Fruit fly (Drosophila melanogaster) whole organism, embryonic: ENCODE results near the gene CG31798.

Experiments
- CG1024 ChIP-seq: fragments of 200-800 bp; sonication (Bioruptor generic); IDR thresholded peaks from 2 replicates; pipeline ENCODE4 v1.3.6; 2022; ENCODE audit warnings: missing biosample characterization, missing genetic modification characterization
- CG10543 ChIP-seq: fragments of 200-800 bp; sonication (Bioruptor generic); optimal IDR thresholded peaks from 3 replicates; lab custom pipeline; 2017; ENCODE audit warnings: missing biosample characterization, mild to moderate bottlenecking, missing genetic modification characterization, moderate library complexity
- CG10654 ChIP-seq: fragments of 200-800 bp; sonication (Bioruptor generic); optimal IDR thresholded peaks from 2 replicates; lab custom pipeline; 2016; ENCODE audit warnings: missing biosample characterization, missing genetic modification characterization
- CG11456 ChIP-seq: fragments of 200-800 bp; sonication (Bioruptor generic); IDR thresholded peaks from 3 replicates; pipeline ENCODE4 v1.3.6; 2022; ENCODE audit warnings: missing biosample characterization, missing genetic modification characterization
- CG11696 ChIP-seq: fragments of 200-800 bp; sonication (Bioruptor generic); IDR thresholded peaks from 2 replicates; pipeline ENCODE4 v1.3.6; 2022; ENCODE audit warnings: missing biosample characterization, missing genetic modification characterization
- CG12391 ChIP-seq: fragments of 200-800 bp; sonication (Bioruptor generic); optimal IDR thresholded peaks from 3 replicates; lab custom pipeline; 2018; ENCODE audit warnings: missing biosample characterization, mild to moderate bottlenecking, missing genetic modification characterization, moderate library complexity
- CG12659 ChIP-seq: fragments of 200-800 bp; sonication (Bioruptor generic); optimal IDR thresholded peaks from 3 replicates; lab custom pipeline; 2017; ENCODE audit warnings: mild to moderate bottlenecking, missing biosample characterization, missing genetic modification reagents, missing genetic modification characterization
- CG13424 ChIP-seq: fragments of 200-800 bp; sonication (Bioruptor generic); optimal IDR thresholded peaks from 2 replicates; lab custom pipeline; 2019; ENCODE audit warnings: missing biosample characterization, mild to moderate bottlenecking, missing genetic modification characterization, moderate library complexity
- CG14441 ChIP-seq: fragments of 200-800 bp; sonication (Bioruptor generic); IDR thresholded peaks from 2 replicates; pipeline ENCODE4 v1.3.6; 2022; ENCODE audit warnings: missing biosample characterization, missing genetic modification characterization
- CG1647 ChIP-seq: fragments of 200-800 bp; sonication (Bioruptor generic); optimal IDR thresholded peaks from 3 replicates; lab custom pipeline; 2016; ENCODE audit warnings: missing biosample characterization, missing genetic modification characterization
- CG18599 ChIP-seq: fragments of 200-800 bp; sonication (Bioruptor generic); optimal IDR thresholded peaks from 3 replicates; lab custom pipeline; 2017; ENCODE audit warnings: missing biosample characterization, missing genetic modification characterization, mild to moderate bottlenecking, moderate library complexity, missing genetic modification reagents
- CG18764 ChIP-seq: fragments of 200-800 bp; sonication (Bioruptor generic); optimal IDR thresholded peaks from 3 replicates; lab custom pipeline; 2016; ENCODE audit warnings: missing biosample characterization, missing genetic modification characterization
- CG2678 ChIP-seq: fragments of 200-800 bp; sonication (Bioruptor generic); optimal IDR thresholded peaks from 3 replicates; lab custom pipeline; 2019; ENCODE audit warnings: missing biosample characterization, mild to moderate bottlenecking, missing genetic modification characterization, moderate library complexity
- CG2712 ChIP-seq: fragments of 200-800 bp; optimal IDR thresholded peaks from 3 replicates; lab custom pipeline; 2019; ENCODE audit warnings: missing biosample characterization, mild to moderate bottlenecking, missing genetic modification characterization, moderate library complexity
- CG30403 ChIP-seq: fragments of 200-800 bp; sonication (Bioruptor generic); optimal IDR thresholded peaks from 3 replicates; lab custom pipeline; 2016; ENCODE audit warnings: missing biosample characterization, missing genetic modification characterization
- CG31441 ChIP-seq: fragments of 200-800 bp; sonication (Bioruptor generic); IDR thresholded peaks from 2 replicates; pipeline ENCODE4 v1.3.6; 2022; ENCODE audit warnings: missing biosample characterization, missing genetic modification characterization
- CG3281 ChIP-seq: fragments of 200-800 bp; sonication (Bioruptor generic); optimal IDR thresholded peaks from 3 replicates; lab custom pipeline; 2017; ENCODE audit warnings: missing biosample characterization, mild to moderate bottlenecking, missing genetic modification characterization
- CG42726 ChIP-seq: fragments of 200-800 bp; sonication (Bioruptor generic); IDR thresholded peaks from 2 replicates; pipeline ENCODE4 v1.3.6; 2022; ENCODE audit warnings: missing biosample characterization, missing genetic modification characterization; ENCODE audit not compliant: partially characterized antibody
- CG5180 ChIP-seq: fragments of 200-800 bp; sonication (Bioruptor generic); optimal IDR thresholded peaks from 3 replicates; lab custom pipeline; 2017; ENCODE audit warnings: missing biosample characterization, missing genetic modification characterization, mild to moderate bottlenecking, moderate library complexity, missing genetic modification reagents
- CG9727 ChIP-seq: fragments of 200-800 bp; sonication (Bioruptor generic); optimal IDR thresholded peaks from 3 replicates; lab custom pipeline; 2017; ENCODE audit warnings: missing biosample characterization, mild to moderate bottlenecking, missing genetic modification characterization
- CG9817 ChIP-seq: fragments of 200-800 bp; sonication (Bioruptor generic); optimal IDR thresholded peaks from 2 replicates; lab custom pipeline; 2018; ENCODE audit warnings: missing biosample characterization, mild to moderate bottlenecking, missing genetic modification characterization, moderate library complexity
- CTCF ChIP-seq: fragments of 200-800 bp; sonication (Bioruptor generic); optimal IDR thresholded peaks from 2 replicates; lab custom pipeline; 2017; ENCODE audit warnings: missing biosample characterization, mild to moderate bottlenecking, missing genetic modification characterization, moderate library complexity
- CkIIα-i1 ChIP-seq: fragments of 200-800 bp; sonication (Bioruptor generic); IDR thresholded peaks from 2 replicates; pipeline ENCODE4 v1.3.6; 2022; ENCODE audit warnings: missing biosample characterization, missing genetic modification characterization
- ERR ChIP-seq: fragments of 200-800 bp; sonication (Bioruptor generic); optimal IDR thresholded peaks from 2 replicates; lab custom pipeline; 2016; ENCODE audit warnings: missing biosample characterization, missing genetic modification characterization
- Eip74EF ChIP-seq, 2 experiments: fragments of 200-800 bp in 1 of 2; fragments of >200 bp in 1 of 2; sonication (Bioruptor generic) in 1 of 2; optimal IDR thresholded peaks; 2 replicates each; lab custom pipeline; 2017 to 2019; ENCODE audit warnings: missing biosample characterization in 2 of 2, missing genetic modification characterization in 2 of 2, mild to moderate bottlenecking in 1 of 2, moderate library complexity in 1 of 2
- HLH4C ChIP-seq: fragments of 200-800 bp; sonication (Bioruptor generic); IDR thresholded peaks from 3 replicates; pipeline ENCODE4 v1.3.6; 2022; ENCODE audit warnings: missing biosample characterization, missing genetic modification characterization; ENCODE audit not compliant: partially characterized antibody
- HLHmδ ChIP-seq: fragments of 200-800 bp; sonication (Bioruptor generic); optimal IDR thresholded peaks from 2 replicates; lab custom pipeline; 2018; ENCODE audit warnings: missing biosample characterization, mild to moderate bottlenecking, missing genetic modification characterization, moderate library complexity
- Hmr ChIP-seq: fragments of 200-800 bp; sonication (Bioruptor generic); optimal IDR thresholded peaks from 3 replicates; lab custom pipeline; 2017; ENCODE audit warnings: mild to moderate bottlenecking, missing biosample characterization, missing genetic modification reagents, missing genetic modification characterization
- Hmx ChIP-seq: fragments of 200-800 bp; sonication (Bioruptor generic); optimal IDR thresholded peaks from 2 replicates; lab custom pipeline; 2016; ENCODE audit warnings: missing biosample characterization, missing genetic modification characterization
- Hr51 ChIP-seq, 2 experiments: fragments of 200-800 bp; sonication (Bioruptor generic); optimal IDR thresholded peaks; 2 replicates in 1 of 2; 3 replicates in 1 of 2; lab custom pipeline; 2016 to 2018; ENCODE audit warnings: missing biosample characterization in 2 of 2, missing genetic modification characterization in 2 of 2, mild to moderate bottlenecking in 1 of 2, moderate library complexity in 1 of 2
- Kr ChIP-seq: fragments of 200-800 bp; sonication (Bioruptor generic); optimal IDR thresholded peaks from 2 replicates; lab custom pipeline; 2017; ENCODE audit warnings: missing biosample characterization, mild to moderate bottlenecking, missing genetic modification characterization
- Mes4 ChIP-seq: fragments of 200-800 bp; sonication (Bioruptor generic); optimal IDR thresholded peaks from 2 replicates; lab custom pipeline; 2016; ENCODE audit warnings: missing biosample characterization, missing genetic modification characterization
- Oaz ChIP-seq: fragments of 200-800 bp; sonication (Bioruptor generic); IDR thresholded peaks from 2 replicates; pipeline ENCODE4 v1.3.6; 2022; ENCODE audit warnings: missing biosample characterization, missing genetic modification characterization
- Ravus ChIP-seq: fragments of 200-800 bp; sonication (Bioruptor generic); IDR thresholded peaks from 2 replicates; pipeline ENCODE4 v1.3.6; 2022; ENCODE audit warnings: missing biosample characterization, missing genetic modification characterization
- Sin3A ChIP-seq: fragments of >200 bp; optimal IDR thresholded peaks from 2 replicates; lab custom pipeline; 2018
- Sox102F ChIP-seq: fragments of 200-800 bp; sonication (Bioruptor generic); optimal IDR thresholded peaks from 2 replicates; lab custom pipeline; 2018; ENCODE audit warnings: missing biosample characterization, mild to moderate bottlenecking, missing genetic modification characterization, moderate library complexity
- br ChIP-seq: fragments of >200 bp; optimal IDR thresholded peaks from 2 replicates; lab custom pipeline; 2017
- cwo ChIP-seq: fragments of 200-800 bp; sonication (Bioruptor generic); optimal IDR thresholded peaks from 3 replicates; lab custom pipeline; 2017; ENCODE audit warnings: missing biosample characterization, missing genetic modification characterization, mild to moderate bottlenecking, moderate library complexity, missing genetic modification reagents
- ems ChIP-seq: fragments of 200-800 bp; sonication (Bioruptor generic); optimal IDR thresholded peaks from 3 replicates; lab custom pipeline; 2016; ENCODE audit warnings: missing biosample characterization, missing genetic modification characterization
- ewg ChIP-seq: fragments of 200-800 bp; sonication (Bioruptor generic); optimal IDR thresholded peaks from 3 replicates; lab custom pipeline; 2017; ENCODE audit warnings: mild to moderate bottlenecking, missing biosample characterization, missing genetic modification reagents, missing genetic modification characterization
- fd64A ChIP-seq: fragments of 200-800 bp; sonication (Bioruptor generic); optimal IDR thresholded peaks from 3 replicates; lab custom pipeline; 2018; ENCODE audit warnings: missing biosample characterization, mild to moderate bottlenecking, missing genetic modification characterization
- fd96Cb ChIP-seq: fragments of 200-800 bp; sonication (Bioruptor generic); optimal IDR thresholded peaks from 2 replicates; lab custom pipeline; 2018; ENCODE audit warnings: missing biosample characterization, mild to moderate bottlenecking, missing genetic modification characterization, moderate library complexity
- grau ChIP-seq: fragments of 200-800 bp; optimal IDR thresholded peaks from 3 replicates; lab custom pipeline; 2019; ENCODE audit warnings: missing biosample characterization, mild to moderate bottlenecking, missing genetic modification characterization, moderate library complexity
- lab ChIP-seq: fragments of 200-800 bp; sonication (Bioruptor generic); optimal IDR thresholded peaks from 3 replicates; lab custom pipeline; 2017; ENCODE audit warnings: missing biosample characterization, missing genetic modification characterization, mild to moderate bottlenecking, moderate library complexity, missing genetic modification reagents
- onecut ChIP-seq: fragments of 200-800 bp; sonication (Bioruptor generic); IDR thresholded peaks from 2 replicates; pipeline ENCODE4 v1.3.6; 2022; ENCODE audit warnings: missing biosample characterization, missing genetic modification characterization
- peb ChIP-seq: fragments of 200-800 bp; sonication (Bioruptor generic); IDR thresholded peaks from 2 replicates; pipeline ENCODE4 v1.3.6; 2022; ENCODE audit warnings: missing biosample characterization, missing genetic modification characterization
- pnt ChIP-seq: fragments of 200-800 bp; sonication (Bioruptor generic); optimal IDR thresholded peaks from 3 replicates; lab custom pipeline; 2016; ENCODE audit warnings: missing biosample characterization, missing genetic modification characterization
- row ChIP-seq: fragments of 200-800 bp; sonication (Bioruptor generic); IDR thresholded peaks from 3 replicates; pipeline ENCODE4 v1.3.6; 2022; ENCODE audit warnings: missing biosample characterization, missing genetic modification characterization
- unpg ChIP-seq: fragments of 200-800 bp; sonication (Bioruptor generic); optimal IDR thresholded peaks from 3 replicates; lab custom pipeline; 2018; ENCODE audit warnings: missing biosample characterization, mild to moderate bottlenecking, missing genetic modification characterization, moderate library complexity
- vvl ChIP-seq: fragments of 200-800 bp; sonication (Bioruptor generic); IDR thresholded peaks from 2 replicates; pipeline ENCODE4 v1.3.6; 2022; ENCODE audit warnings: missing biosample characterization, missing genetic modification characterization
- z ChIP-seq: fragments of 200-800 bp; sonication (Bioruptor generic); IDR thresholded peaks from 3 replicates; pipeline ENCODE4 v1.3.6; 2022; ENCODE audit warnings: missing biosample characterization, missing genetic modification characterization
- zen2 ChIP-seq: fragments of 200-800 bp; sonication (Bioruptor generic); IDR thresholded peaks from 3 replicates; pipeline ENCODE4 v1.3.6; 2022; ENCODE audit warnings: missing biosample characterization, missing genetic modification characterization; ENCODE audit not compliant: partially characterized antibody

The CG31798 gene

DNA sequence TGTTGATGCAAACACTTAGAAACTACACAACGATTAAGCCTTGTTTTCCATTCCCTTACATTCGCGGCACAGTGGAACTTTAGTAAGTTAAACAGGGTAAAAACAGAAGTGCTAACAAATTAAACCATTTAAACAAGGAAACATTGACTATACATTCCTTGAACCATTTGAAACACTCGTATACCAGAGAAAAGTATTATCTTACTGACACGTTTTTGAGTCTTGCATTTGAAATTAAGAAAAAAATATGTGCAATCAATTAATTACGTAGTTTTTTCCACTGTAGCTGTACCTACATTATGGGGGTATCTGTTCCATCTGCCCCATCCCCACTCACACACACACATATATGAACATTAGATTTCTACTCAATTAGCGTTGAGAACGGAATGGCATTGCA, 39.3 kb downstream of the CG31798 start (continued):
- TF ChIP-seq Sin3A (lab: Kevin White, UChicago) (no peak), CkIIα-i1 (GFP tag; lab: Robert Waterston, UW) (no peak), CG2712 (peak; percentile 39), ewg (GFP tag; lab: Kevin White, UChicago) (no peak), cwo (GFP tag; lab: Kevin White, UChicago) (peak; percentile 17), Sox102F (GFP tag; lab: Kevin White, UChicago) (no peak), HLHmδ (no peak), z (no peak), CG11456 (GFP tag; lab: Robert Waterston, UW) (no peak), grau (tag; lab: Kevin White, UChicago) (peak; percentile 63), CG42726 (GFP tag; lab: Robert Waterston, UW) (no peak), Oaz (GFP tag; lab: Robert Waterston, UW) (no peak), HLH4C (GFP tag; lab: Robert Waterston, UW) (no peak), CG1647 (GFP tag; lab: Kevin White, UChicago) (no peak), CG2678 (peak; percentile 50), CG12659 (GFP tag; lab: Kevin White, UChicago) (peak; percentile 6), peb (no peak), Hr51 (GFP tag; optimal IDR thresholded peaks at IDR 0.05; lab: Kevin White, UChicago) (peak in 1 of 2 experiments; percentile 14), row (peak; percentile 75), Hmx (no peak), unpg (GFP tag; lab: Kevin White, UChicago) (peak; percentile 40), CG5180 (GFP tag; lab: Kevin White, UChicago) (no peak), CG11696 (no peak), CG12391 (tag; lab: Kevin White, UChicago) (peak; percentile 25), fd96Cb (no peak), CTCF (GFP tag; lab: Kevin White, UChicago) (no peak), CG10543 (GFP tag; lab: Kevin White, UChicago) (peak; percentile 34), pnt (no peak), CG1024 (GFP tag; lab: Robert Waterston, UW) (no peak), lab (GFP tag; lab: Kevin White, UChicago) (peak; percentile 46), Mes4 (no peak), CG18764 (no peak), fd64A (GFP tag; lab: Kevin White, UChicago) (no peak), CG13424 (tag; lab: Kevin White, UChicago) (no peak), onecut (no peak), br (lab: Kevin White, UChicago) (no peak), CG18599 (GFP tag; lab: Kevin White, UChicago) (peak; percentile 40), vvl (peak; percentile 13; the same call in 1 of the 2 replicates), Eip74EF (GFP tag; optimal IDR thresholded peaks at IDR 0.05; lab: Kevin White, UChicago) (no peak), ERR (GFP tag; lab: Kevin White, UChicago) (peak; percentile 0), Ravus (GFP tag; lab: Robert Waterston, UW) (no peak), zen2 (GFP tag; lab: Robert Waterston, UW) (no peak), CG30403 (peak; percentile 4), CG31441 (GFP tag; lab: Robert Waterston, UW) (0 out of 2 replicates have a peak, but pooled peaks have one; percentile 14), CG3281 (GFP tag; lab: Kevin White, UChicago) (peak; percentile 23), ems (GFP tag; lab: Kevin White, UChicago) (no peak), Hmr (GFP tag; lab: Kevin White, UChicago) (peak; percentile 27), CG14441 (GFP tag; lab: Robert Waterston, UW) (no peak), CG9817 (tag; lab: Kevin White, UChicago) (no peak), CG10654 (GFP tag; lab: Kevin White, UChicago) (no peak), Kr (GFP tag; lab: Kevin White, UChicago) (no peak), CG9727 (GFP tag; lab: Kevin White, UChicago) (no peak)
